Fruit fly (Drosophila melanogaster) whole organism, embryonic: ENCODE results near the gene CSN1b.

Experiments used
- Adf1 ChIP-seq: fragments of 200-800 bp; sonication (Bioruptor generic); IDR thresholded peaks from 2 replicates; pipeline ENCODE4 v1.3.6; 2022; ENCODE audit warnings: missing biosample characterization, missing genetic modification characterization
- B-H2 ChIP-seq: fragments of 200-800 bp; sonication (Bioruptor generic); optimal IDR thresholded peaks from 2 replicates; lab custom pipeline; 2018; ENCODE audit warnings: missing biosample characterization, mild to moderate bottlenecking, missing genetic modification characterization
- CG10267 ChIP-seq: fragments of 200-800 bp; sonication (Bioruptor generic); optimal IDR thresholded peaks from 2 replicates; lab custom pipeline; 2018; ENCODE audit warnings: missing biosample characterization, mild to moderate bottlenecking, missing genetic modification characterization, moderate library complexity
- CG10979 ChIP-seq: fragments of 200-800 bp; sonication (Bioruptor generic); optimal IDR thresholded peaks from 2 replicates; lab custom pipeline; 2018; ENCODE audit warnings: missing biosample characterization, mild to moderate bottlenecking, missing genetic modification characterization, moderate library complexity
- CG14710 ChIP-seq: fragments of 200-800 bp; sonication (Bioruptor generic); optimal IDR thresholded peaks from 3 replicates; lab custom pipeline; 2019; ENCODE audit warnings: missing biosample characterization, mild to moderate bottlenecking, missing genetic modification characterization, moderate library complexity
- CG15514 ChIP-seq: fragments of 200-800 bp; sonication (Bioruptor generic); optimal IDR thresholded peaks from 3 replicates; lab custom pipeline; 2017; ENCODE audit warnings: missing biosample characterization, missing genetic modification characterization, mild to moderate bottlenecking, moderate library complexity, missing genetic modification reagents
- CG17568 ChIP-seq: fragments of 200-800 bp; sonication (Bioruptor generic); optimal IDR thresholded peaks from 2 replicates; lab custom pipeline; 2018; ENCODE audit warnings: missing biosample characterization, mild to moderate bottlenecking, missing genetic modification characterization, moderate library complexity
- CG1792 ChIP-seq: fragments of 200-800 bp; sonication (Bioruptor generic); optimal IDR thresholded peaks from 2 replicates; lab custom pipeline; 2016; ENCODE audit warnings: missing biosample characterization, missing genetic modification characterization
- CG18011 ChIP-seq: fragments of 200-800 bp; sonication (Bioruptor generic); optimal IDR thresholded peaks from 2 replicates; lab custom pipeline; 2017; ENCODE audit warnings: missing biosample characterization, missing genetic modification characterization, mild to moderate bottlenecking, moderate library complexity, missing genotype
- CG2202 ChIP-seq: fragments of 200-800 bp; sonication (Bioruptor generic); optimal IDR thresholded peaks from 2 replicates; lab custom pipeline; 2018; ENCODE audit warnings: missing biosample characterization, mild to moderate bottlenecking, missing genetic modification characterization
- CG31224 ChIP-seq: fragments of 200-800 bp; sonication (Bioruptor generic); IDR thresholded peaks from 2 replicates; pipeline ENCODE4 v1.3.6; 2022; ENCODE audit warnings: missing biosample characterization, missing genetic modification characterization
- CG31441 ChIP-seq: fragments of 200-800 bp; sonication (Bioruptor generic); IDR thresholded peaks from 2 replicates; pipeline ENCODE4 v1.3.6; 2022; ENCODE audit warnings: missing biosample characterization, missing genetic modification characterization
- CG34422 ChIP-seq: fragments of 200-800 bp; sonication (Bioruptor generic); IDR thresholded peaks from 3 replicates; pipeline ENCODE4 v1.3.6; 2022; ENCODE audit warnings: missing biosample characterization, missing genetic modification characterization
- CG3995 ChIP-seq: fragments of 200-800 bp; sonication (Bioruptor generic); optimal IDR thresholded peaks from 3 replicates; lab custom pipeline; 2016; ENCODE audit warnings: missing biosample characterization, missing genetic modification characterization
- CG4328 ChIP-seq: fragments of 200-800 bp; sonication (Bioruptor generic); optimal IDR thresholded peaks from 3 replicates; lab custom pipeline; 2017; ENCODE audit warnings: missing biosample characterization, missing genetic modification reagents, missing genetic modification characterization
- CG4424 ChIP-seq: fragments of 200-800 bp; sonication (Bioruptor generic); optimal IDR thresholded peaks from 3 replicates; lab custom pipeline; 2016; ENCODE audit warnings: missing biosample characterization, missing genetic modification characterization
- CG4707 ChIP-seq: fragments of 200-800 bp; sonication (Bioruptor generic); optimal IDR thresholded peaks from 2 replicates; lab custom pipeline; 2018; ENCODE audit warnings: missing biosample characterization, mild to moderate bottlenecking, missing genetic modification characterization, moderate library complexity
- CG7963 ChIP-seq: fragments of 200-800 bp; sonication (Bioruptor generic); IDR thresholded peaks from 3 replicates; pipeline ENCODE4 v1.3.6; 2022; ENCODE audit warnings: missing biosample characterization, missing genetic modification characterization; ENCODE audit not compliant: partially characterized antibody
- Dbx ChIP-seq: fragments of 200-800 bp; sonication (Bioruptor generic); IDR thresholded peaks from 3 replicates; pipeline ENCODE4 v1.3.6; 2022; ENCODE audit warnings: missing biosample characterization, missing genetic modification characterization
- E2f2 ChIP-seq: fragments of 200-800 bp; sonication (Bioruptor generic); IDR thresholded peaks from 2 replicates; pipeline ENCODE4 v1.3.6; 2022; ENCODE audit warnings: missing biosample characterization, missing genetic modification characterization
- ERR ChIP-seq: fragments of 200-800 bp; sonication (Bioruptor generic); optimal IDR thresholded peaks from 2 replicates; lab custom pipeline; 2016; ENCODE audit warnings: missing biosample characterization, missing genetic modification characterization
- Ets65A ChIP-seq: fragments of 200-800 bp; sonication (Bioruptor generic); peaks from one replicate; lab custom pipeline; 2016; ENCODE audit warnings: missing biosample characterization, missing genetic modification characterization
- Gsc ChIP-seq: fragments of 200-800 bp; sonication (Bioruptor generic); IDR thresholded peaks from 2 replicates; pipeline ENCODE4 v1.3.6; 2022; ENCODE audit warnings: missing biosample characterization, missing genetic modification characterization
- HHEX ChIP-seq: fragments of 200-800 bp; sonication (Bioruptor generic); optimal IDR thresholded peaks from 3 replicates; lab custom pipeline; 2017; ENCODE audit warnings: missing biosample characterization, mild to moderate bottlenecking, missing genetic modification characterization, missing genetic modification reagents
- Hand ChIP-seq: fragments of 200-800 bp; sonication (Bioruptor generic); optimal IDR thresholded peaks from 2 replicates; lab custom pipeline; 2017; ENCODE audit warnings: mild to moderate bottlenecking, missing biosample characterization, missing genetic modification reagents, missing genetic modification characterization
- Hmx ChIP-seq: fragments of 200-800 bp; sonication (Bioruptor generic); optimal IDR thresholded peaks from 2 replicates; lab custom pipeline; 2016; ENCODE audit warnings: missing biosample characterization, missing genetic modification characterization
- Hr3 ChIP-seq: fragments of 200-800 bp; sonication (Bioruptor generic); optimal IDR thresholded peaks from 3 replicates; lab custom pipeline; 2016; ENCODE audit warnings: missing biosample characterization, missing genetic modification characterization
- Hsf ChIP-seq: fragments of 200-800 bp; sonication (Bioruptor generic); optimal IDR thresholded peaks from 3 replicates; lab custom pipeline; 2016; ENCODE audit warnings: missing biosample characterization, missing genetic modification characterization
- Lhr ChIP-seq: fragments of 200-800 bp; sonication (Bioruptor generic); optimal IDR thresholded peaks from 3 replicates; lab custom pipeline; 2017; ENCODE audit warnings: mild to moderate bottlenecking, missing biosample characterization, missing genetic modification reagents, missing genetic modification characterization
- MBD-R2 ChIP-seq: fragments of 200-800 bp; sonication (Bioruptor generic); IDR thresholded peaks from 2 replicates; pipeline ENCODE4 v1.3.6; 2022; ENCODE audit warnings: missing biosample characterization, missing genetic modification characterization
- Mes4 ChIP-seq: fragments of 200-800 bp; sonication (Bioruptor generic); optimal IDR thresholded peaks from 2 replicates; lab custom pipeline; 2016; ENCODE audit warnings: missing biosample characterization, missing genetic modification characterization
- Mrtf ChIP-seq: fragments of 200-800 bp; sonication (Bioruptor generic); IDR thresholded peaks from 3 replicates; pipeline ENCODE4 v1.3.6; 2022; ENCODE audit warnings: missing biosample characterization, missing genetic modification characterization
- Oli ChIP-seq: fragments of 200-800 bp; sonication (Bioruptor generic); optimal IDR thresholded peaks from 2 replicates; lab custom pipeline; 2018; ENCODE audit warnings: missing biosample characterization, mild to moderate bottlenecking, missing genetic modification characterization, moderate library complexity
- Scr ChIP-seq: fragments of 200-800 bp; sonication (Bioruptor generic); IDR thresholded peaks from 2 replicates; pipeline ENCODE4 v1.3.6; 2022; ENCODE audit warnings: missing biosample characterization, missing genetic modification characterization; ENCODE audit not compliant: partially characterized antibody
- Six4 ChIP-seq: fragments of 200-800 bp; sonication (Bioruptor generic); optimal IDR thresholded peaks from 2 replicates; lab custom pipeline; 2016; ENCODE audit warnings: missing biosample characterization, missing genetic modification characterization
- Sry-δ ChIP-seq: fragments of 200-800 bp; sonication (Bioruptor generic); optimal IDR thresholded peaks from 2 replicates; lab custom pipeline; 2016; ENCODE audit warnings: missing biosample characterization, missing genetic modification characterization
- ara ChIP-seq: fragments of 200-800 bp; sonication (Bioruptor generic); IDR thresholded peaks from 2 replicates; pipeline ENCODE4 v1.3.6; 2022; ENCODE audit warnings: missing biosample characterization, missing genetic modification characterization
- bigmax ChIP-seq: fragments of 200-800 bp; sonication (Bioruptor generic); optimal IDR thresholded peaks from 2 replicates; lab custom pipeline; 2018; ENCODE audit warnings: missing biosample characterization, mild to moderate bottlenecking, missing genetic modification characterization
- cad ChIP-seq: fragments of >200 bp; optimal IDR thresholded peaks from 2 replicates; lab custom pipeline; 2017; ENCODE audit warnings: missing biosample characterization, missing genetic modification characterization
- fd64A ChIP-seq: fragments of 200-800 bp; sonication (Bioruptor generic); optimal IDR thresholded peaks from 3 replicates; lab custom pipeline; 2018; ENCODE audit warnings: missing biosample characterization, mild to moderate bottlenecking, missing genetic modification characterization
- hth ChIP-seq: fragments of >200 bp; optimal IDR thresholded peaks from 2 replicates; lab custom pipeline; 2017; ENCODE audit warnings: inconsistent platforms
- inv ChIP-seq: fragments of 200-800 bp; sonication (Bioruptor generic); IDR thresholded peaks from 2 replicates; pipeline ENCODE4 v1.3.6; 2022; ENCODE audit warnings: missing biosample characterization, missing genetic modification characterization; ENCODE audit not compliant: partially characterized antibody
- jumu ChIP-seq: fragments of 200-800 bp; sonication (Bioruptor generic); optimal IDR thresholded peaks from 3 replicates; lab custom pipeline; 2016; ENCODE audit warnings: missing biosample characterization, missing genetic modification characterization
- kah ChIP-seq: fragments of 200-800 bp; sonication (Bioruptor generic); optimal IDR thresholded peaks from 2 replicates; lab custom pipeline; 2018; ENCODE audit warnings: missing biosample characterization, mild to moderate bottlenecking, missing genetic modification characterization
- luna ChIP-seq: fragments of 200-800 bp; sonication (Bioruptor generic); optimal IDR thresholded peaks from 2 replicates; lab custom pipeline; 2016; ENCODE audit warnings: missing biosample characterization, missing genetic modification characterization
- nerfin-1 ChIP-seq: fragments of 200-800 bp; sonication (Bioruptor generic); optimal IDR thresholded peaks from 3 replicates; lab custom pipeline; 2019; ENCODE audit warnings: missing biosample characterization, mild to moderate bottlenecking, missing genetic modification characterization, moderate library complexity
- rib ChIP-seq: fragments of 200-800 bp; sonication (Bioruptor generic); IDR thresholded peaks from 2 replicates; pipeline ENCODE4 v1.3.6; 2022; ENCODE audit warnings: missing biosample characterization, missing genetic modification characterization
- stc ChIP-seq: fragments of 200-800 bp; sonication (Bioruptor generic); IDR thresholded peaks from 2 replicates; pipeline ENCODE4 v1.3.6; 2022; ENCODE audit warnings: missing biosample characterization, missing genetic modification characterization
- sug ChIP-seq: fragments of 200-800 bp; optimal IDR thresholded peaks from 2 replicates; lab custom pipeline; 2019; ENCODE audit warnings: missing biosample characterization, mild to moderate bottlenecking, missing genetic modification characterization, moderate library complexity
- tap ChIP-seq: fragments of 200-800 bp; optimal IDR thresholded peaks from 3 replicates; lab custom pipeline; 2019; ENCODE audit warnings: missing biosample characterization, mild to moderate bottlenecking, missing genetic modification characterization, moderate library complexity
- unpg ChIP-seq: fragments of 200-800 bp; sonication (Bioruptor generic); optimal IDR thresholded peaks from 3 replicates; lab custom pipeline; 2018; ENCODE audit warnings: missing biosample characterization, mild to moderate bottlenecking, missing genetic modification characterization, moderate library complexity
- vvl ChIP-seq: fragments of 200-800 bp; sonication (Bioruptor generic); IDR thresholded peaks from 2 replicates; pipeline ENCODE4 v1.3.6; 2022; ENCODE audit warnings: missing biosample characterization, missing genetic modification characterization

Gene CSN1b

dm6 chr3L:18898086-18898470 lies 6.7 kb downstream of the CSN1b start, which contains the start of gene CG3902 (continued):
- no peak for TF ChIP-seq Hmx (GFP tag; lab: Kevin White, UChicago)
- no peak for TF ChIP-seq CG10267 (tag; lab: Kevin White, UChicago)
- no peak for TF ChIP-seq hth (lab: Kevin White, UChicago)
- TF ChIP-seq CG10979 (tag; lab: Kevin White, UChicago): no peak
- TF ChIP-seq CG14710 (tag; lab: Kevin White, UChicago): no peak
- no peak for TF ChIP-seq CG2202 (tag; lab: Kevin White, UChicago)
- 0 out of 2 replicates have a peak, but pooled peaks have one; percentile 10 for TF ChIP-seq CG31224 (GFP tag; lab: Robert Waterston, UW)
- TF ChIP-seq Lhr: no peak
- TF ChIP-seq CG7963 (GFP tag; lab: Robert Waterston, UW): peak; percentile 49; the same call in 1 of the 3 replicates
- no peak for TF ChIP-seq CG4424 (GFP tag; lab: Kevin White, UChicago)
- TF ChIP-seq CG4328 (GFP tag; lab: Kevin White, UChicago): no peak
- TF ChIP-seq Sry-δ (GFP tag; lab: Kevin White, UChicago): no peak
- TF ChIP-seq CG18011 (GFP tag; lab: Kevin White, UChicago): peak; percentile 19
- no peak for TF ChIP-seq CG1792 (GFP tag; lab: Kevin White, UChicago)
- TF ChIP-seq nerfin-1 (tag; lab: Kevin White, UChicago): peak; percentile 6
- TF ChIP-seq tap (tag; lab: Kevin White, UChicago): no peak
- TF ChIP-seq E2f2: peak; percentile 12; the same call in 1 of the 2 replicates
- no peak for TF ChIP-seq cad (GFP tag; lab: Kevin White, UChicago)
- no peak for TF ChIP-seq Mes4
- peak; percentile 33 for TF ChIP-seq fd64A (GFP tag; lab: Kevin White, UChicago)
- TF ChIP-seq stc: peak; percentile 13; the same call in 1 of the 2 replicates
- peak; percentile 22; the same call in 1 of the 2 replicates for TF ChIP-seq Adf1 (GFP tag; lab: Robert Waterston, UW)
- TF ChIP-seq Mrtf: no peak
- no peak for TF ChIP-seq Gsc (GFP tag; lab: Robert Waterston, UW)
- TF ChIP-seq Scr (GFP tag; lab: Robert Waterston, UW): no peak
- no peak for TF ChIP-seq jumu (GFP tag; lab: Kevin White, UChicago)
- peak; percentile 36; the same call in 1 of the 3 replicates for TF ChIP-seq Dbx (GFP tag; lab: Robert Waterston, UW)
- peak; percentile 61; the same call in 1 of the 2 replicates for TF ChIP-seq rib (GFP tag; lab: Robert Waterston, UW)
- no peak for TF ChIP-seq ERR (GFP tag; lab: Kevin White, UChicago)
- TF ChIP-seq sug (tag; lab: Kevin White, UChicago): peak; percentile 57
- no peak for TF ChIP-seq Hr3 (GFP tag; lab: Kevin White, UChicago)
- no peak for TF ChIP-seq Ets65A (GFP tag; lab: Kevin White, UChicago)
- TF ChIP-seq HHEX (GFP tag; lab: Kevin White, UChicago): peak; percentile 45
- TF ChIP-seq Oli (tag; lab: Kevin White, UChicago): no peak
- peak; percentile 40 for TF ChIP-seq CG15514 (GFP tag; lab: Kevin White, UChicago)
- peak; percentile 71 for TF ChIP-seq B-H2 (GFP tag; lab: Kevin White, UChicago)
- peak; percentile 98 for TF ChIP-seq kah (GFP tag; lab: Kevin White, UChicago)
- TF ChIP-seq CG17568 (GFP tag; lab: Kevin White, UChicago): peak; percentile 49
- TF ChIP-seq unpg (GFP tag; lab: Kevin White, UChicago): peak; percentile 35
- peak; percentile 7 for TF ChIP-seq CG4707 (GFP tag; lab: Kevin White, UChicago)
- TF ChIP-seq vvl (GFP tag; lab: Robert Waterston, UW): peak; percentile 71
- TF ChIP-seq Hand: peak; percentile 49
- TF ChIP-seq luna (GFP tag; lab: Kevin White, UChicago): no peak
- no peak for TF ChIP-seq ara
- no peak for TF ChIP-seq Hsf (GFP tag; lab: Kevin White, UChicago)
- TF ChIP-seq inv (GFP tag; lab: Robert Waterston, UW): no peak
- TF ChIP-seq CG31441: no peak
- no peak for TF ChIP-seq CG34422 (GFP tag; lab: Robert Waterston, UW)
- no peak for TF ChIP-seq bigmax (GFP tag; lab: Kevin White, UChicago)
- no peak for TF ChIP-seq Six4 (GFP tag; lab: Kevin White, UChicago)
- TF ChIP-seq CG3995 (GFP tag; lab: Kevin White, UChicago): no peak
- TF ChIP-seq MBD-R2 (GFP tag; lab: Robert Waterston, UW): 0 out of 2 replicates have a peak, but pooled peaks have one; percentile 8
